Fruit fly (Drosophila melanogaster) whole organism: ENCODE results near the gene CG33966.

Experiments
- CG8478 ChIP-seq: fragments of >200 bp; optimal IDR thresholded peaks from 2 replicates; lab custom pipeline; 2018; ENCODE audit warnings: inconsistent platforms
- Dll ChIP-seq: fragments of >200 bp; optimal IDR thresholded peaks from 2 replicates; lab custom pipeline; 2017
- psq ChIP-seq: fragments of >200 bp; optimal IDR thresholded peaks from 2 replicates; lab custom pipeline; 2017
- usp ChIP-seq: fragments of >200 bp; optimal IDR thresholded peaks from 2 replicates; lab custom pipeline; 2017; ENCODE audit warnings: missing biosample characterization, missing genetic modification characterization, mixed read lengths

- TF ChIP-seq psq (lab: Kevin White, UChicago) (no peak), CG8478 (lab: Kevin White, UChicago) (no peak), Dll (lab: Kevin White, UChicago) (no peak), usp (no peak)
These were observed 25.7 kb upstream of the CG33966 start for dm6 chr3L:1208206-1208605.
